Worm (Caenorhabditis elegans) whole organism, mixed stage, embryonic: ENCODE measurements around the gene ttr-9.
A peak's percentile ranks its signal among the peaks of the same experiment; 100 is the strongest.

Experiments
- M03D4.4 ChIP-seq: sonication (generic microtip); optimal IDR thresholded peaks from 2 replicates; lab custom pipeline; 2017; ENCODE audit warnings: mild to moderate bottlenecking, missing genetic modification characterization, missing compliant biosample characterization
- bed-3 ChIP-seq: fragments of 200-800 bp; sonication (Bioruptor generic); optimal IDR thresholded peaks from 3 replicates; lab custom pipeline; 2018; ENCODE audit warnings: mild to moderate bottlenecking, missing genetic modification characterization, moderate library complexity, missing compliant biosample characterization
- blmp-1 ChIP-seq: fragments of 150-350 bp; optimal IDR thresholded peaks from 2 replicates; lab custom pipeline; 2014; ENCODE audit warnings: missing biosample characterization, missing genetic modification characterization
- ceh-39 ChIP-seq: fragments of 150-350 bp; optimal IDR thresholded peaks from 2 replicates; lab custom pipeline; 2014; ENCODE audit warnings: missing biosample characterization, missing genetic modification characterization
- ceh-43 ChIP-seq: fragments of 200-800 bp; sonication (Bioruptor generic); optimal IDR thresholded peaks from 2 replicates; lab custom pipeline; 2018; ENCODE audit warnings: mild to moderate bottlenecking, missing genetic modification characterization, moderate library complexity, missing compliant biosample characterization
- ceh-83 ChIP-seq: fragments of 200-800 bp; sonication (Bioruptor generic); optimal IDR thresholded peaks from 2 replicates; lab custom pipeline; 2018; ENCODE audit warnings: mild to moderate bottlenecking, missing genetic modification characterization, missing compliant biosample characterization
- ces-1 ChIP-seq: fragments of 150-350 bp; optimal IDR thresholded peaks from 2 replicates; lab custom pipeline; 2014; ENCODE audit warnings: missing biosample characterization, missing genetic modification reagents, missing genetic modification characterization
- cnd-1 ChIP-seq: fragments of 200-800 bp; sonication (Bioruptor generic); optimal IDR thresholded peaks from 2 replicates; lab custom pipeline; 2018; ENCODE audit warnings: mild to moderate bottlenecking, missing genetic modification characterization, missing compliant biosample characterization
- drap-1 ChIP-seq: fragments of 200-800 bp; sonication (Bioruptor generic); optimal IDR thresholded peaks from 3 replicates; lab custom pipeline; 2018; ENCODE audit warnings: mild to moderate bottlenecking, missing genetic modification characterization, missing compliant biosample characterization
- elt-1 ChIP-seq: sonication (generic microtip); optimal IDR thresholded peaks from 2 replicates; lab custom pipeline; 2017; ENCODE audit warnings: missing genetic modification characterization, mild to moderate bottlenecking, missing compliant biosample characterization, antibody characterized with exemption, moderate library complexity, borderline replicate concordance; ENCODE audit not compliant: insufficient read depth
- flh-1 ChIP-seq: fragments of 200-800 bp; sonication (Bioruptor generic); optimal IDR thresholded peaks from 2 replicates; lab custom pipeline; 2018; ENCODE audit warnings: mild to moderate bottlenecking, missing genetic modification characterization, moderate library complexity, missing compliant biosample characterization
- ham-2 ChIP-seq: fragments of 200-800 bp; sonication (Bioruptor generic); optimal IDR thresholded peaks from 2 replicates; lab custom pipeline; 2018; ENCODE audit warnings: mild to moderate bottlenecking, missing genetic modification characterization, missing compliant biosample characterization
- hlh-1 ChIP-seq: fragments of 150-350 bp; optimal IDR thresholded peaks from 2 replicates; lab custom pipeline; 2014; ENCODE audit warnings: missing biosample characterization, missing genetic modification reagents, missing genetic modification characterization
- lin-13 ChIP-seq: fragments of 150-350 bp; optimal IDR thresholded peaks from 2 replicates; lab custom pipeline; 2014; ENCODE audit warnings: missing biosample characterization, missing genetic modification characterization
- lin-32 ChIP-seq: fragments of 200-800 bp; sonication (Bioruptor generic); optimal IDR thresholded peaks from 2 replicates; lab custom pipeline; 2018; ENCODE audit warnings: mild to moderate bottlenecking, missing genetic modification characterization, missing compliant biosample characterization
- lsy-2 ChIP-seq: fragments of 150-350 bp; optimal IDR thresholded peaks from 2 replicates; lab custom pipeline; 2014; ENCODE audit warnings: missing biosample characterization, missing genetic modification characterization
- mab-5 ChIP-seq: fragments of 150-350 bp; optimal IDR thresholded peaks from 2 replicates; lab custom pipeline; 2014; ENCODE audit warnings: missing biosample characterization, missing genetic modification characterization
- mep-1 ChIP-seq: fragments of 150-350 bp; optimal IDR thresholded peaks from 2 replicates; lab custom pipeline; 2017; ENCODE audit warnings: missing biosample characterization, missing genetic modification reagents, missing genetic modification characterization, inconsistent platforms
- mls-2 ChIP-seq: sonication (generic microtip); optimal IDR thresholded peaks from 2 replicates; lab custom pipeline; 2016; ENCODE audit warnings: mild to moderate bottlenecking, missing genetic modification characterization, moderate library complexity, missing compliant biosample characterization
- nhr-12 ChIP-seq: fragments of 150-350 bp; optimal IDR thresholded peaks from 2 replicates; lab custom pipeline; 2014; ENCODE audit warnings: missing biosample characterization, missing genetic modification characterization
- nhr-2 ChIP-seq: fragments of 150-350 bp; optimal IDR thresholded peaks from 2 replicates; lab custom pipeline; 2014; ENCODE audit warnings: missing biosample characterization, missing genetic modification characterization
- nhr-237 ChIP-seq: fragments of 150-350 bp; optimal IDR thresholded peaks from 2 replicates; lab custom pipeline; 2014; ENCODE audit warnings: missing biosample characterization, missing genetic modification characterization
- nhr-28 ChIP-seq: fragments of 150-350 bp; optimal IDR thresholded peaks from 2 replicates; lab custom pipeline; 2014; ENCODE audit warnings: missing biosample characterization, missing genetic modification characterization
- sem-2 ChIP-seq: fragments of 200-800 bp; sonication (Bioruptor generic); optimal IDR thresholded peaks from 2 replicates; lab custom pipeline; 2018; ENCODE audit warnings: mild to moderate bottlenecking, missing genetic modification characterization, missing compliant biosample characterization
- snpc-4 ChIP-seq: fragments of 150-350 bp; optimal IDR thresholded peaks from 2 replicates; lab custom pipeline; 2014; ENCODE audit warnings: missing biosample characterization, missing genetic modification characterization
- unc-120 ChIP-seq: sonication (generic microtip); optimal IDR thresholded peaks from 2 replicates; lab custom pipeline; 2017; ENCODE audit warnings: missing genetic modification characterization, missing compliant biosample characterization; ENCODE audit not compliant: poor library complexity, severe bottlenecking
- unc-62 ChIP-seq: fragments of 150-350 bp; optimal IDR thresholded peaks from 2 replicates; lab custom pipeline; 2014; ENCODE audit warnings: missing biosample characterization, missing genetic modification reagents, missing genetic modification characterization
- zip-8 ChIP-seq: fragments of 150-350 bp; optimal IDR thresholded peaks from 2 replicates; lab custom pipeline; 2014; ENCODE audit warnings: missing biosample characterization, missing genetic modification characterization
- ztf-11 ChIP-seq: fragments of 150-350 bp; optimal IDR thresholded peaks from 2 replicates; lab custom pipeline; 2014; ENCODE audit warnings: missing biosample characterization, missing genetic modification characterization

Gene ttr-9

ce11 chrIV:9524849-9525460 lies 18.8 kb upstream of the ttr-9 start, which contains the start of gene ndua-5:
ndua-5 (minus strand) TSS chrIV:9524899.
- TF ChIP-seq lsy-2 (tag; lab: Kevin White, UChicago) (peak; percentile 52), hlh-1 (no peak), ces-1 (peak; percentile 36), nhr-237 (tag; lab: Kevin White, UChicago) (peak; percentile 29)

- TF ChIP-seq ceh-83 (no peak), nhr-28 (tag; lab: Kevin White, UChicago) (no peak), ces-1 (no peak), elt-1 (tag; lab: Kevin White, UChicago) (no peak), drap-1 (GFP tag; lab: Kevin White, UChicago) (no peak), ztf-11 (tag; lab: Kevin White, UChicago) (no peak), blmp-1 (tag; lab: Kevin White, UChicago) (no peak), M03D4.4 (tag; lab: Kevin White, UChicago) (no peak), unc-62 (GFP tag; lab: Kevin White, UChicago) (no peak)
These were observed 17.0 kb upstream of the ttr-9 start for ce11 chrIV:9523139-9523538.

ce11 chrIV:9520629-9521028 lies 14.5 kb upstream of the ttr-9 start:
- TF ChIP-seq ham-2 (GFP tag; lab: Kevin White, UChicago), result no peak
- TF ChIP-seq flh-1 (GFP tag; lab: Kevin White, UChicago), result no peak
- no peak for TF ChIP-seq drap-1 (GFP tag; lab: Kevin White, UChicago)
- no peak for TF ChIP-seq blmp-1 (tag; lab: Kevin White, UChicago)
- no peak for TF ChIP-seq unc-62 (GFP tag; lab: Kevin White, UChicago)
- TF ChIP-seq mab-5 (tag; lab: Kevin White, UChicago), result no peak
- TF ChIP-seq bed-3 (GFP tag; lab: Kevin White, UChicago), result no peak
- TF ChIP-seq elt-1 (tag; lab: Kevin White, UChicago), result no peak
- no peak for TF ChIP-seq nhr-2 (tag; lab: Kevin White, UChicago)
- TF ChIP-seq mls-2 (tag; lab: Kevin White, UChicago), result no peak
- TF ChIP-seq unc-120 (tag; lab: Kevin White, UChicago), result no peak
- TF ChIP-seq cnd-1, result no peak
- TF ChIP-seq lin-13 (tag; lab: Kevin White, UChicago), result no peak
- TF ChIP-seq, all 35 proteins: peak for 0

- no peak for TF ChIP-seq mls-2 (tag; lab: Kevin White, UChicago)
- no peak for TF ChIP-seq elt-1 (tag; lab: Kevin White, UChicago)
- no peak for TF ChIP-seq lin-13 (tag; lab: Kevin White, UChicago)
- no peak for TF ChIP-seq ces-1
- TF ChIP-seq cnd-1, result no peak
- TF ChIP-seq ceh-43, result no peak
- TF ChIP-seq lin-32 (GFP tag; lab: Kevin White, UChicago), result no peak
- no peak for TF ChIP-seq zip-8
- no peak for TF ChIP-seq ztf-11 (tag; lab: Kevin White, UChicago)
- no peak for TF ChIP-seq nhr-12 (tag; lab: Kevin White, UChicago)
- TF ChIP-seq hlh-1, result no peak
- TF ChIP-seq flh-1 (GFP tag; lab: Kevin White, UChicago), result no peak
- TF ChIP-seq nhr-28 (tag; lab: Kevin White, UChicago), result no peak
These were observed 12.5 kb upstream of the ttr-9 start, which contains the start of gene nlp-35 for ce11 chrIV:9518608-9519007. nlp-35 (minus strand) TSS chrIV:9518926.

ce11 chrIV:9516831-9517230 lies 10.7 kb upstream of the ttr-9 start, which contains the start of gene C33A12.19:
C33A12.19 (plus strand) TSS chrIV:9516999.
- no peak for TF ChIP-seq hlh-1
- no peak for TF ChIP-seq ceh-39 (tag; lab: Kevin White, UChicago)
- TF ChIP-seq zip-8, result no peak
- TF ChIP-seq mep-1 (tag; lab: Kevin White, UChicago), result no peak
- no peak for TF ChIP-seq mls-2 (tag; lab: Kevin White, UChicago)
- TF ChIP-seq snpc-4 (tag; lab: Kevin White, UChicago), result no peak
- TF ChIP-seq drap-1 (GFP tag; lab: Kevin White, UChicago), result no peak
- no peak for TF ChIP-seq sem-2 (GFP tag; lab: Kevin White, UChicago)
- no peak for TF ChIP-seq unc-120 (tag; lab: Kevin White, UChicago)
- no peak for TF ChIP-seq cnd-1
- TF ChIP-seq ceh-43, result no peak
- no peak for TF ChIP-seq nhr-28 (tag; lab: Kevin White, UChicago)
- TF ChIP-seq lin-32 (GFP tag; lab: Kevin White, UChicago), result no peak
- no peak for TF ChIP-seq blmp-1 (tag; lab: Kevin White, UChicago)
